Worm (Caenorhabditis elegans): ENCODE measurements around the gene F18E3.13.

ce11 chrV:7400588-7400987, 15.4 kb upstream of the F18E3.13 start, which contains the start of gene srx-60:
- TF ChIP-seq flt-1 (GFP tag; IDR thresholded peaks at IDR 0.05) (no peak), tra-4 (tag; optimal IDR thresholded peaks at IDR 0.05) (no peak), ceh-36 (tag; optimal IDR thresholded peaks at IDR 0.05) (no peak), hmg-4 (GFP tag; optimal IDR thresholded peaks at IDR 0.05) (no peak)
